Fruit fly (Drosophila melanogaster) whole organism, embryonic: ENCODE measurements around the gene CG11891.
A peak's percentile ranks its signal among the peaks of the same experiment; 100 is the strongest.

Source experiments
- B-H2 ChIP-seq: fragments of 200-800 bp; sonication (Bioruptor generic); optimal IDR thresholded peaks from 2 replicates; lab custom pipeline; 2018; ENCODE audit warnings: missing biosample characterization, mild to moderate bottlenecking, missing genetic modification characterization
- Bdp1 ChIP-seq: fragments of 200-800 bp; sonication (Bioruptor generic); optimal IDR thresholded peaks from 3 replicates; lab custom pipeline; 2016; ENCODE audit warnings: missing biosample characterization, missing genetic modification characterization
- CG10209 ChIP-seq: fragments of 200-800 bp; sonication (Bioruptor generic); optimal IDR thresholded peaks from 3 replicates; lab custom pipeline; 2017; ENCODE audit warnings: missing biosample characterization, mild to moderate bottlenecking, missing genetic modification characterization, missing genetic modification reagents
- CG10654 ChIP-seq: fragments of 200-800 bp; sonication (Bioruptor generic); optimal IDR thresholded peaks from 2 replicates; lab custom pipeline; 2016; ENCODE audit warnings: missing biosample characterization, missing genetic modification characterization
- CG11247 ChIP-seq: fragments of 200-800 bp; sonication (Bioruptor generic); IDR thresholded peaks from 2 replicates; pipeline ENCODE4 v1.3.6; 2022; ENCODE audit warnings: missing biosample characterization, missing genetic modification characterization
- CG1233 ChIP-seq: fragments of 200-800 bp; sonication (Bioruptor generic); optimal IDR thresholded peaks from 4 replicates; lab custom pipeline; 2018; ENCODE audit warnings: missing biosample characterization, mild to moderate bottlenecking, missing genetic modification characterization
- CG14441 ChIP-seq: fragments of 200-800 bp; sonication (Bioruptor generic); IDR thresholded peaks from 2 replicates; pipeline ENCODE4 v1.3.6; 2022; ENCODE audit warnings: missing biosample characterization, missing genetic modification characterization
- CG15514 ChIP-seq: fragments of 200-800 bp; sonication (Bioruptor generic); optimal IDR thresholded peaks from 3 replicates; lab custom pipeline; 2017; ENCODE audit warnings: missing biosample characterization, missing genetic modification characterization, mild to moderate bottlenecking, moderate library complexity, missing genetic modification reagents
- CG15696 ChIP-seq: fragments of 200-800 bp; sonication (Bioruptor generic); optimal IDR thresholded peaks from 2 replicates; lab custom pipeline; 2019; ENCODE audit warnings: missing biosample characterization, mild to moderate bottlenecking, missing genetic modification characterization, moderate library complexity
- CG18599 ChIP-seq: fragments of 200-800 bp; sonication (Bioruptor generic); optimal IDR thresholded peaks from 3 replicates; lab custom pipeline; 2017; ENCODE audit warnings: missing biosample characterization, missing genetic modification characterization, mild to moderate bottlenecking, moderate library complexity, missing genetic modification reagents
- CG2120 ChIP-seq: fragments of 200-800 bp; sonication (Bioruptor generic); optimal IDR thresholded peaks from 3 replicates; lab custom pipeline; 2016; ENCODE audit warnings: missing biosample characterization, missing genetic modification characterization
- CG31388 ChIP-seq: fragments of 200-800 bp; sonication (Bioruptor generic); optimal IDR thresholded peaks from 2 replicates; lab custom pipeline; 2016; ENCODE audit warnings: missing biosample characterization, missing genetic modification characterization
- CG34422 ChIP-seq: fragments of 200-800 bp; sonication (Bioruptor generic); IDR thresholded peaks from 3 replicates; pipeline ENCODE4 v1.3.6; 2022; ENCODE audit warnings: missing biosample characterization, missing genetic modification characterization
- CG4328 ChIP-seq: fragments of 200-800 bp; sonication (Bioruptor generic); optimal IDR thresholded peaks from 3 replicates; lab custom pipeline; 2017; ENCODE audit warnings: missing biosample characterization, missing genetic modification reagents, missing genetic modification characterization
- CG4854 ChIP-seq: fragments of 200-800 bp; sonication (Bioruptor generic); optimal IDR thresholded peaks from 2 replicates; lab custom pipeline; 2016; ENCODE audit warnings: missing biosample characterization, missing genetic modification characterization, inconsistent platforms
- CkIIα-i1 ChIP-seq: fragments of 200-800 bp; sonication (Bioruptor generic); IDR thresholded peaks from 2 replicates; pipeline ENCODE4 v1.3.6; 2022; ENCODE audit warnings: missing biosample characterization, missing genetic modification characterization
- D ChIP-seq, 2 experiments: fragments of 200-800 bp in 1 of 2; fragments of >200 bp in 1 of 2; sonication (Bioruptor generic) in 1 of 2; optimal IDR thresholded peaks; 2 replicates in 1 of 2; 3 replicates in 1 of 2; lab custom pipeline; 2017; ENCODE audit warnings: mild to moderate bottlenecking in 1 of 2, missing biosample characterization in 1 of 2, missing genetic modification characterization in 1 of 2, missing genetic modification reagents in 1 of 2
- D19B ChIP-seq: fragments of 200-800 bp; sonication (Bioruptor generic); optimal IDR thresholded peaks from 2 replicates; lab custom pipeline; 2017; ENCODE audit warnings: missing biosample characterization, mild to moderate bottlenecking, missing genetic modification characterization
- Dp ChIP-seq: fragments of 200-800 bp; sonication (Bioruptor generic); optimal IDR thresholded peaks from 2 replicates; lab custom pipeline; 2018; ENCODE audit warnings: missing biosample characterization, mild to moderate bottlenecking, missing genetic modification characterization, moderate library complexity
- HHEX ChIP-seq: fragments of 200-800 bp; sonication (Bioruptor generic); optimal IDR thresholded peaks from 3 replicates; lab custom pipeline; 2017; ENCODE audit warnings: missing biosample characterization, mild to moderate bottlenecking, missing genetic modification characterization, missing genetic modification reagents
- HmgZ ChIP-seq: fragments of 200-800 bp; sonication (Bioruptor generic); optimal IDR thresholded peaks from 2 replicates; lab custom pipeline; 2018; ENCODE audit warnings: missing biosample characterization, mild to moderate bottlenecking, missing genetic modification characterization
- Kr ChIP-seq: fragments of 200-800 bp; sonication (Bioruptor generic); optimal IDR thresholded peaks from 2 replicates; lab custom pipeline; 2017; ENCODE audit warnings: missing biosample characterization, mild to moderate bottlenecking, missing genetic modification characterization
- Lim3 ChIP-seq: fragments of 200-800 bp; sonication (Bioruptor generic); IDR thresholded peaks from 2 replicates; pipeline ENCODE4 v1.3.6; 2022; ENCODE audit warnings: missing biosample characterization, missing genetic modification characterization
- Sin3A ChIP-seq: fragments of >200 bp; optimal IDR thresholded peaks from 2 replicates; lab custom pipeline; 2018
- Spps ChIP-seq: fragments of 200-800 bp; sonication (Bioruptor generic); optimal IDR thresholded peaks from 2 replicates; lab custom pipeline; 2018; ENCODE audit warnings: missing biosample characterization, mild to moderate bottlenecking, missing genetic modification characterization
- Xbp1 ChIP-seq: fragments of 200-800 bp; sonication (Bioruptor generic); optimal IDR thresholded peaks from 3 replicates; lab custom pipeline; 2016; ENCODE audit warnings: missing biosample characterization, mild to moderate bottlenecking, missing genetic modification characterization
- Xrp1 ChIP-seq: fragments of 200-800 bp; sonication (Bioruptor generic); IDR thresholded peaks from 2 replicates; pipeline ENCODE4 v1.3.6; 2022; ENCODE audit warnings: missing biosample characterization, missing genetic modification characterization
- ash1 ChIP-seq: fragments of 200-800 bp; sonication (Bioruptor generic); optimal IDR thresholded peaks from 2 replicates; lab custom pipeline; 2018; ENCODE audit warnings: missing biosample characterization, mild to moderate bottlenecking, missing genetic modification characterization
- bsh ChIP-seq, 2 experiments: fragments of 200-800 bp; sonication (Bioruptor generic); optimal IDR thresholded peaks; 2 replicates each; lab custom pipeline; 2017 to 2018; ENCODE audit warnings: mild to moderate bottlenecking in 2 of 2, missing biosample characterization in 2 of 2, missing genetic modification characterization in 2 of 2, moderate library complexity in 1 of 2
- cas ChIP-seq: fragments of 200-800 bp; sonication (Bioruptor generic); IDR thresholded peaks from 2 replicates; pipeline ENCODE4 v1.3.6; 2022; ENCODE audit warnings: missing biosample characterization, missing genetic modification characterization
- cg ChIP-seq: fragments of 200-800 bp; sonication (Bioruptor generic); optimal IDR thresholded peaks from 3 replicates; lab custom pipeline; 2019; ENCODE audit warnings: missing biosample characterization, mild to moderate bottlenecking, missing genetic modification characterization, moderate library complexity
- dmrt99B ChIP-seq: fragments of 200-800 bp; sonication (Bioruptor generic); optimal IDR thresholded peaks from 2 replicates; lab custom pipeline; 2018; ENCODE audit warnings: missing biosample characterization, mild to moderate bottlenecking, missing genetic modification characterization, moderate library complexity
- ftz-f1 ChIP-seq: fragments of 200-800 bp; sonication (Bioruptor generic); optimal IDR thresholded peaks from 2 replicates; lab custom pipeline; 2016; ENCODE audit warnings: missing biosample characterization, missing genetic modification characterization
- fu2 ChIP-seq: fragments of 200-800 bp; sonication (Bioruptor generic); optimal IDR thresholded peaks from 2 replicates; lab custom pipeline; 2016; ENCODE audit warnings: missing biosample characterization, missing genetic modification characterization
- grn ChIP-seq: fragments of 200-800 bp; sonication (Bioruptor generic); optimal IDR thresholded peaks from 3 replicates; lab custom pipeline; 2017; ENCODE audit warnings: missing biosample characterization, missing genetic modification characterization
- ham ChIP-seq: fragments of 200-800 bp; sonication (Bioruptor generic); IDR thresholded peaks from 2 replicates; pipeline ENCODE4 v1.3.6; 2022; ENCODE audit warnings: missing biosample characterization, missing genetic modification characterization
- hbn ChIP-seq: fragments of 200-800 bp; sonication (Bioruptor generic); IDR thresholded peaks from 2 replicates; pipeline ENCODE4 v1.3.6; 2022; ENCODE audit warnings: missing biosample characterization, missing genetic modification characterization; ENCODE audit not compliant: partially characterized antibody
- klu ChIP-seq: fragments of 200-800 bp; sonication (Bioruptor generic); IDR thresholded peaks from 2 replicates; pipeline ENCODE4 v1.3.6; 2022; ENCODE audit warnings: missing biosample characterization, missing genetic modification characterization
- nerfin-2 ChIP-seq: fragments of 200-800 bp; sonication (Bioruptor generic); IDR thresholded peaks from 2 replicates; pipeline ENCODE4 v1.3.6; 2022; ENCODE audit warnings: missing biosample characterization, missing genetic modification characterization; ENCODE audit not compliant: partially characterized antibody
- otp ChIP-seq: fragments of 200-800 bp; sonication (Bioruptor generic); IDR thresholded peaks from 3 replicates; pipeline ENCODE4, ENCODE4 v1.3.6; 2022; ENCODE audit warnings: missing biosample characterization, missing genetic modification characterization
- sc ChIP-seq, 3 experiments: fragments of >200 bp in 2 of 3; fragments of 200-800 bp in 1 of 3; sonication (Bioruptor generic) in 1 of 3; optimal IDR thresholded peaks; 2 replicates in 2 of 3; 3 replicates in 1 of 3; lab custom pipeline; 2017; ENCODE audit warnings: mild to moderate bottlenecking in 1 of 3, missing biosample characterization in 1 of 3, missing genetic modification characterization in 1 of 3, missing genetic modification reagents in 1 of 3
- sd ChIP-seq: fragments of 200-800 bp; sonication (Bioruptor generic); optimal IDR thresholded peaks from 3 replicates; lab custom pipeline; 2018; ENCODE audit warnings: missing biosample characterization, mild to moderate bottlenecking, missing genetic modification characterization, moderate library complexity
- sim ChIP-seq: fragments of 200-800 bp; sonication (Bioruptor generic); IDR thresholded peaks from 2 replicates; pipeline ENCODE4 v1.3.6; 2022; ENCODE audit warnings: missing biosample characterization, missing genetic modification characterization
- so ChIP-seq: fragments of 200-800 bp; sonication (Bioruptor generic); IDR thresholded peaks from 3 replicates; pipeline ENCODE4 v1.3.6; 2022; ENCODE audit warnings: missing biosample characterization, missing genetic modification characterization
- sr ChIP-seq: fragments of 200-800 bp; sonication (Bioruptor generic); IDR thresholded peaks from 3 replicates; pipeline ENCODE4 v1.3.6; 2022; ENCODE audit warnings: missing biosample characterization, missing genetic modification characterization
- tgo ChIP-seq: fragments of 200-800 bp; sonication (Bioruptor generic); IDR thresholded peaks from 3 replicates; pipeline ENCODE4 v1.3.6; 2022; ENCODE audit warnings: missing biosample characterization, missing genetic modification characterization
- tio ChIP-seq: fragments of 200-800 bp; sonication (Bioruptor generic); optimal IDR thresholded peaks from 2 replicates; lab custom pipeline; 2017; ENCODE audit warnings: missing biosample characterization, missing genetic modification characterization, inconsistent platforms
- trh ChIP-seq: fragments of 200-800 bp; sonication (Bioruptor generic); optimal IDR thresholded peaks from 2 replicates; lab custom pipeline; 2016; ENCODE audit warnings: missing biosample characterization, missing genetic modification characterization
- vfl ChIP-seq: fragments of 200-800 bp; sonication (Bioruptor generic); optimal IDR thresholded peaks from 2 replicates; lab custom pipeline; 2016; ENCODE audit warnings: missing biosample characterization, missing genetic modification characterization

CG11891 gene

dm6 chr3R:25258628-25259240 lies 11.3 kb upstream of the CG11891 start, which contains the start of gene CG11857 (continued):
- TF ChIP-seq D19B (GFP tag; lab: Kevin White, UChicago) (peak; percentile 90), CG15696 (peak; percentile 98), sr (peak; percentile 87; the same call in 2 of the 3 replicates), tgo (GFP tag; lab: Robert Waterston, UW) (peak; percentile 99), cas (peak; percentile 98), CG15514 (peak; percentile 93), tio (GFP tag; lab: Kevin White, UChicago) (no peak), hbn (GFP tag; lab: Robert Waterston, UW) (peak; percentile 100), CG4854 (peak; percentile 96), bsh (GFP tag; optimal IDR thresholded peaks at IDR 0.05; lab: Kevin White, UChicago) (peak; percentile 69 to 98), grn (GFP tag; lab: Kevin White, UChicago) (peak; percentile 79), ash1 (GFP tag; lab: Kevin White, UChicago) (peak; percentile 84), vfl (GFP tag; lab: Kevin White, UChicago) (peak; percentile 99), cg (GFP tag; lab: Kevin White, UChicago) (no peak), Spps (tag; lab: Kevin White, UChicago) (peak; percentile 94), dmrt99B (tag; lab: Kevin White, UChicago) (peak; percentile 96), sd (peak; percentile 90), CG11247 (peak; percentile 99), Bdp1 (GFP tag; lab: Kevin White, UChicago) (peak; percentile 93), CG1233 (GFP tag; lab: Kevin White, UChicago) (peak; percentile 98), CG4328 (peak; percentile 91), CG14441 (GFP tag; lab: Robert Waterston, UW) (peak; percentile 99), Dp (GFP tag; lab: Kevin White, UChicago) (peak; percentile 65), nerfin-2 (peak; percentile 99), CG34422 (GFP tag; lab: Robert Waterston, UW) (peak; percentile 100), Xbp1 (GFP tag; lab: Kevin White, UChicago) (peak; percentile 100), ham (GFP tag; lab: Robert Waterston, UW) (peak; percentile 96), trh (GFP tag; lab: Kevin White, UChicago) (peak; percentile 97), Xrp1 (GFP tag; lab: Robert Waterston, UW) (peak; percentile 99), CG10654 (GFP tag; lab: Kevin White, UChicago) (peak; percentile 97), klu (peak; percentile 99), Lim3 (GFP tag; lab: Robert Waterston, UW) (peak; percentile 95), HmgZ (tag; lab: Kevin White, UChicago) (peak; percentile 99), CG10209 (peak; percentile 97), CG18599 (GFP tag; lab: Kevin White, UChicago) (peak; percentile 97), CkIIα-i1 (GFP tag; lab: Robert Waterston, UW) (peak; percentile 90), CG2120 (GFP tag; lab: Kevin White, UChicago) (peak; percentile 99), Kr (GFP tag; lab: Kevin White, UChicago) (peak; percentile 21), B-H2 (GFP tag; lab: Kevin White, UChicago) (peak; percentile 98), CG31388 (GFP tag; lab: Kevin White, UChicago) (peak; percentile 97), ftz-f1 (GFP tag; lab: Kevin White, UChicago) (peak; percentile 91), Sin3A (lab: Kevin White, UChicago) (peak; percentile 47), sc (optimal IDR thresholded peaks at IDR 0.05; lab: Kevin White, UChicago) (no peak), sc (GFP tag; optimal IDR thresholded peaks at IDR 0.05; lab: Kevin White, UChicago) (peak; percentile 94), fu2 (GFP tag; lab: Kevin White, UChicago) (peak; percentile 97), otp (GFP tag; lab: Robert Waterston, UW) (peak; percentile 97), sim (GFP tag; lab: Robert Waterston, UW) (peak; percentile 95), D (optimal IDR thresholded peaks at IDR 0.05; lab: Kevin White, UChicago) (no peak), D (GFP tag; optimal IDR thresholded peaks at IDR 0.05; lab: Kevin White, UChicago) (peak; percentile 96), HHEX (peak; percentile 96), so (GFP tag; lab: Robert Waterston, UW) (peak; percentile 97)
